Worm (Caenorhabditis elegans) whole organism, L4 larva: Measurements from ENCODE around the gene clec-59.

Source experiments
- R02D3.7 ChIP-seq: fragments of 150-350 bp; sonication (generic microtip); optimal IDR thresholded peaks from 3 replicates; lab custom pipeline; 2014; ENCODE audit warnings: missing biosample characterization, missing genetic modification characterization
- gei-8 ChIP-seq: fragments of 200-800 bp; sonication (Bioruptor generic); optimal IDR thresholded peaks from 2 replicates; lab custom pipeline; 2018; ENCODE audit warnings: mild to moderate bottlenecking, missing genetic modification characterization, missing compliant biosample characterization
- hif-1 ChIP-seq, 2 experiments: sonication (generic microtip); optimal IDR thresholded peaks; 2 replicates each; lab custom pipeline; 2016 to 2017; ENCODE audit warnings: missing compliant biosample characterization in 2 of 2, missing genetic modification characterization in 2 of 2, missing genetic modification reagents in 2 of 2, missing genotype in 2 of 2, mild to moderate bottlenecking in 1 of 2
- lin-13 ChIP-seq: fragments of 150-350 bp; optimal IDR thresholded peaks from 2 replicates; lab custom pipeline; 2014; ENCODE audit warnings: missing biosample characterization, missing genetic modification reagents, missing genetic modification characterization
- lin-15B ChIP-seq: fragments of 150-350 bp; sonication (generic microtip); optimal IDR thresholded peaks from 3 replicates; lab custom pipeline; 2014; ENCODE audit warnings: missing biosample characterization, missing genetic modification characterization
- lir-3 ChIP-seq: sonication (generic microtip); optimal IDR thresholded peaks from 2 replicates; lab custom pipeline; 2016; ENCODE audit warnings: mild to moderate bottlenecking, missing genetic modification characterization, missing compliant biosample characterization
- mdl-1 ChIP-seq, 2 experiments: fragments of 150-350 bp in 1 of 2; sonication (generic microtip) in 1 of 2; optimal IDR thresholded peaks; 2 replicates each; lab custom pipeline; 2014 to 2017; ENCODE audit warnings: missing biosample characterization in 2 of 2, missing genetic modification characterization in 2 of 2
- nhr-10 ChIP-seq: fragments of 150-350 bp; optimal IDR thresholded peaks from 2 replicates; lab custom pipeline; 2014; ENCODE audit warnings: missing biosample characterization, missing genetic modification characterization
- nhr-48 ChIP-seq: sonication (generic microtip); optimal IDR thresholded peaks from 2 replicates; lab custom pipeline; 2016; ENCODE audit warnings: mild to moderate bottlenecking, missing genetic modification characterization, missing compliant biosample characterization
- nhr-76 ChIP-seq: fragments of 150-350 bp; optimal IDR thresholded peaks from 2 replicates; lab custom pipeline; 2014; ENCODE audit warnings: missing biosample characterization, missing genetic modification characterization
- nhr-77 ChIP-seq: fragments of 150-350 bp; optimal IDR thresholded peaks from 2 replicates; lab custom pipeline; 2014; ENCODE audit warnings: missing biosample characterization, missing genetic modification characterization
- pqm-1 ChIP-seq: sonication (generic microtip); optimal IDR thresholded peaks from 2 replicates; lab custom pipeline; 2017; ENCODE audit warnings: missing biosample characterization, missing genetic modification characterization
- unc-62 ChIP-seq, 3 experiments: fragments of 150-350 bp in 1 of 3; sonication (generic microtip); optimal IDR thresholded peaks in 2 of 3; peaks in 1 of 3; 1 replicate in 1 of 3; 2 replicates in 2 of 3; lab custom pipeline; 2014 to 2017; ENCODE audit warnings: missing biosample characterization in 3 of 3, missing genetic modification characterization in 3 of 3, missing genetic modification reagents in 3 of 3, missing genotype in 1 of 3

DNA sequence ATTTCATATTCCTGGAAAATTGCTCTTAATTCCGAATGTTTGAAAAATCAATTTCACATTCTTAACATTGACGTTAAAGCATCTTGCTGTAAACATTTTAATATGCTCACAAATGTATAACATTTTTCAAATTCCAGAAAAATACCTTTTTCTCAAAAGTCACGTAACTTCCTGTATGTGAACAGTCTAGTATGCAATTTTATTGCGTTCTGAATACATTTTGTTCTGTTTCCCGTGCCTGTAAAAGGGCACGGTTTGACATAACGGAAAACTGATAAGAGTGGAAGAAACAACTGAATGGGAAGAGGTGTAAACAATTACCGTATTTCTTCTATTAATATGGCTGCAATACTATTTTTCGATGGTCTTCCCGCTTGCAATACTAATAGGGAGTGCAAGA, 3.7 kb upstream of the clec-59 start:
- no peak for TF ChIP-seq nhr-76
- peak; percentile 84 for TF ChIP-seq pqm-1
- no peak for TF ChIP-seq nhr-48
- TF ChIP-seq lir-3 (tag; lab: Kevin White, UChicago) = no peak
- TF ChIP-seq nhr-77 (tag; lab: Kevin White, UChicago) = no peak
- TF ChIP-seq unc-62 (GFP tag; optimal IDR thresholded peaks at IDR 0.05 in 1 of 2; lab: Kevin White, UChicago) = peak in 1 of 2 experiments; percentile 27
- no peak for TF ChIP-seq unc-62 (tag; optimal IDR thresholded peaks at IDR 0.05; lab: Kevin White, UChicago)
- TF ChIP-seq hif-1 (tag; optimal IDR thresholded peaks at IDR 0.05; lab: Kevin White, UChicago) = peak in 1 of 2 experiments; percentile 84
- TF ChIP-seq lin-13 (GFP tag; lab: Kevin White, UChicago) = no peak
- TF ChIP-seq mdl-1 (tag; optimal IDR thresholded peaks at IDR 0.05; lab: Kevin White, UChicago) = no peak
- TF ChIP-seq gei-8 (GFP tag; lab: Kevin White, UChicago) = no peak
- TF ChIP-seq nhr-10 (tag; lab: Kevin White, UChicago) = no peak
- TF ChIP-seq R02D3.7 (tag; lab: Kevin White, UChicago) = no peak
- no peak for TF ChIP-seq lin-15B
